Worm (Caenorhabditis elegans) whole organism, young adult: ENCODE results near the gene Y7A5A.8.

Experiments used
- B0035.1 ChIP-seq: sonication (generic microtip); optimal IDR thresholded peaks from 2 replicates; lab custom pipeline; 2016; ENCODE audit warnings: missing genetic modification characterization, mild to moderate bottlenecking, missing compliant biosample characterization, missing genotype, missing genetic modification reagents
- C06A6.2 ChIP-seq: fragments of 200-800 bp; sonication (Bioruptor generic); conservative IDR thresholded peaks from 2 replicates; pipeline ENCODE4 v1.3.6; 2022; ENCODE audit warnings: missing genetic modification characterization, missing compliant biosample characterization
- F23B12.7 ChIP-seq: sonication (generic microtip); optimal IDR thresholded peaks from 2 replicates; lab custom pipeline; 2017; ENCODE audit warnings: missing genetic modification characterization, mild to moderate bottlenecking, missing compliant biosample characterization, antibody characterized with exemption, moderate library complexity; ENCODE audit not compliant: insufficient read depth
- F37B4.10 ChIP-seq: fragments of 200-800 bp; sonication (Bioruptor generic); IDR thresholded peaks from 2 replicates; pipeline ENCODE4 v1.3.6; 2022; ENCODE audit warnings: missing genetic modification characterization, missing compliant biosample characterization
- F39B2.1 ChIP-seq: fragments of 200-800 bp; sonication (Bioruptor generic); IDR thresholded peaks from 2 replicates; pipeline ENCODE4 v1.3.6; 2022; ENCODE audit warnings: missing genetic modification reagents, missing genetic modification characterization, missing compliant biosample characterization
- F52B5.7 ChIP-seq: sonication (generic microtip); optimal IDR thresholded peaks from 2 replicates; lab custom pipeline; 2016; ENCODE audit warnings: mild to moderate bottlenecking, missing genetic modification characterization, missing compliant biosample characterization
- T07F8.4 ChIP-seq: sonication (generic microtip); optimal IDR thresholded peaks from 2 replicates; lab custom pipeline; 2016; ENCODE audit warnings: mild to moderate bottlenecking, missing genetic modification characterization, moderate library complexity, missing compliant biosample characterization
- T26A5.8 ChIP-seq: sonication (generic microtip); optimal IDR thresholded peaks from 2 replicates; lab custom pipeline; 2016; ENCODE audit warnings: missing genetic modification characterization, missing compliant biosample characterization
- Y53F4B.3 ChIP-seq: fragments of 200-800 bp; sonication (Bioruptor generic); IDR thresholded peaks from 2 replicates; pipeline ENCODE4 v1.3.6; 2022; ENCODE audit warnings: missing genetic modification reagents, missing genetic modification characterization, missing compliant biosample characterization
- Y56A3A.18 ChIP-seq: fragments of 200-800 bp; sonication (Bioruptor generic); IDR thresholded peaks from 2 replicates; pipeline ENCODE4 v1.3.6; 2022; ENCODE audit warnings: missing genetic modification reagents, missing genetic modification characterization, missing compliant biosample characterization
- Y67H2A.10 ChIP-seq: fragments of 200-800 bp; sonication (Bioruptor generic); conservative IDR thresholded peaks from 2 replicates; pipeline ENCODE4 v1.3.6; 2022; ENCODE audit warnings: missing genetic modification reagents, missing genetic modification characterization, missing compliant biosample characterization
- Y95B8A.8 ChIP-seq: fragments of 200-800 bp; sonication (Bioruptor generic); IDR thresholded peaks from 2 replicates; pipeline ENCODE4 v1.3.6; 2022; ENCODE audit warnings: missing genetic modification reagents, missing genetic modification characterization, missing compliant biosample characterization
- ZK185.1 ChIP-seq: sonication (generic microtip); optimal IDR thresholded peaks from 2 replicates; lab custom pipeline; 2016; ENCODE audit warnings: mild to moderate bottlenecking, missing genetic modification characterization, missing compliant biosample characterization; ENCODE audit not compliant: poor library complexity, severe bottlenecking
- aptf-2 ChIP-seq: fragments of 200-800 bp; sonication (Bioruptor generic); conservative IDR thresholded peaks from 2 replicates; pipeline ENCODE4 v1.3.6; 2022; ENCODE audit warnings: missing genetic modification reagents, missing genetic modification characterization, missing compliant biosample characterization
- aptf-3 ChIP-seq: fragments of 200-800 bp; sonication (Bioruptor generic); IDR thresholded peaks from 2 replicates; pipeline ENCODE4 v1.3.6; 2022; ENCODE audit warnings: missing genetic modification characterization, missing compliant biosample characterization
- athp-1 ChIP-seq: sonication (generic microtip); optimal IDR thresholded peaks from 2 replicates; lab custom pipeline; 2017; ENCODE audit warnings: mild to moderate bottlenecking, missing genetic modification characterization, missing compliant biosample characterization
- attf-3 ChIP-seq: fragments of 200-800 bp; sonication (Bioruptor generic); conservative IDR thresholded peaks from 2 replicates; pipeline ENCODE4 v1.3.6; 2022; ENCODE audit warnings: missing genetic modification reagents, missing genetic modification characterization, missing compliant biosample characterization
- bed-2 ChIP-seq: fragments of 200-800 bp; sonication (Bioruptor generic); IDR thresholded peaks from 2 replicates; pipeline ENCODE4 v1.3.6; 2022; ENCODE audit warnings: missing genetic modification reagents, missing genetic modification characterization, missing compliant biosample characterization
- cebp-1 ChIP-seq, 2 experiments: fragments of 200-800 bp in 1 of 2; sonication (Bioruptor generic) in 1 of 2; sonication (generic microtip) in 1 of 2; IDR thresholded peaks in 1 of 2; optimal IDR thresholded peaks in 1 of 2; 2 replicates each; pipeline versions ENCODE4 v1.3.6 to Lab custom; 2017 to 2022; ENCODE audit warnings: missing compliant biosample characterization in 2 of 2, missing genetic modification characterization in 2 of 2, mild to moderate bottlenecking in 1 of 2, missing genetic modification reagents in 1 of 2, moderate library complexity in 1 of 2
- ceh-27 ChIP-seq: fragments of 200-800 bp; sonication (Bioruptor generic); optimal IDR thresholded peaks from 2 replicates; lab custom pipeline; 2018; ENCODE audit warnings: mild to moderate bottlenecking, missing genetic modification characterization, moderate library complexity, missing compliant biosample characterization
- ceh-58 ChIP-seq: fragments of 200-800 bp; sonication (Bioruptor generic); IDR thresholded peaks from 2 replicates; pipeline ENCODE4 v1.3.6; 2022; ENCODE audit warnings: missing genetic modification characterization, missing compliant biosample characterization
- ceh-79 ChIP-seq: sonication (generic microtip); optimal IDR thresholded peaks from 2 replicates; lab custom pipeline; 2017; ENCODE audit warnings: mild to moderate bottlenecking, missing genetic modification characterization, missing compliant biosample characterization
- ceh-91 ChIP-seq: fragments of 200-800 bp; sonication (Bioruptor generic); IDR thresholded peaks from 2 replicates; pipeline ENCODE4 v1.3.6; 2022; ENCODE audit warnings: missing genetic modification reagents, missing genetic modification characterization, missing compliant biosample characterization
- die-1 ChIP-seq: sonication (generic microtip); optimal IDR thresholded peaks from 2 replicates; lab custom pipeline; 2016; ENCODE audit warnings: missing genotype, mild to moderate bottlenecking, missing genetic modification characterization, missing compliant biosample characterization
- egl-44 ChIP-seq: fragments of 200-800 bp; sonication (Bioruptor generic); IDR thresholded peaks from 2 replicates; pipeline ENCODE4 v1.3.6; 2022; ENCODE audit warnings: missing genetic modification reagents, missing genetic modification characterization, missing compliant biosample characterization
- egrh-3 ChIP-seq: fragments of 200-800 bp; sonication (Bioruptor generic); IDR thresholded peaks from 2 replicates; pipeline ENCODE4 v1.3.6; 2022; ENCODE audit warnings: missing genetic modification reagents, missing genetic modification characterization, missing compliant biosample characterization
- gei-17 ChIP-seq: fragments of 200-800 bp; sonication (Bioruptor generic); optimal IDR thresholded peaks from 2 replicates; lab custom pipeline; 2018; ENCODE audit warnings: mild to moderate bottlenecking, missing genetic modification characterization, missing compliant biosample characterization
- hlh-12 ChIP-seq: sonication (generic microtip); optimal IDR thresholded peaks from 2 replicates; lab custom pipeline; 2016; ENCODE audit warnings: missing genetic modification characterization, missing compliant biosample characterization
- hrde-1 ChIP-seq: sonication (generic microtip); optimal IDR thresholded peaks from 2 replicates; lab custom pipeline; 2016; ENCODE audit warnings: missing genetic modification characterization, mild to moderate bottlenecking, missing compliant biosample characterization, moderate library complexity, missing genotype, missing genetic modification reagents, borderline replicate concordance
- madf-6 ChIP-seq: fragments of 200-800 bp; sonication (Bioruptor generic); IDR thresholded peaks from 2 replicates; pipeline ENCODE4 v1.3.6; 2022; ENCODE audit warnings: missing genetic modification reagents, missing genetic modification characterization, missing compliant biosample characterization
- nfya-1 ChIP-seq: sonication (generic microtip); optimal IDR thresholded peaks from 2 replicates; lab custom pipeline; 2017; ENCODE audit warnings: antibody characterized with exemption, missing compliant biosample characterization, missing genetic modification characterization, borderline replicate concordance; ENCODE audit not compliant: insufficient read depth
- nhr-120 ChIP-seq: fragments of 200-800 bp; sonication (Bioruptor generic); IDR thresholded peaks from 2 replicates; pipeline ENCODE4 v1.3.6; 2022; ENCODE audit warnings: missing genetic modification characterization, missing compliant biosample characterization
- nhr-27 ChIP-seq: fragments of 200-800 bp; sonication (Bioruptor generic); optimal IDR thresholded peaks from 2 replicates; lab custom pipeline; 2018; ENCODE audit warnings: mild to moderate bottlenecking, missing genetic modification characterization, moderate library complexity, missing compliant biosample characterization
- nhr-80 ChIP-seq: sonication (generic microtip); optimal IDR thresholded peaks from 2 replicates; lab custom pipeline; 2016; ENCODE audit warnings: missing genetic modification characterization, missing compliant biosample characterization
- nhr-90 ChIP-seq: sonication (generic microtip); optimal IDR thresholded peaks from 2 replicates; lab custom pipeline; 2016; ENCODE audit warnings: missing genotype, mild to moderate bottlenecking, missing genetic modification characterization, missing compliant biosample characterization
- snpc-1.1 ChIP-seq: sonication (generic microtip); optimal IDR thresholded peaks from 2 replicates; lab custom pipeline; 2017; ENCODE audit warnings: missing genetic modification characterization, mild to moderate bottlenecking, missing compliant biosample characterization, antibody characterized with exemption, moderate library complexity, missing genotype, missing genetic modification reagents; ENCODE audit not compliant: insufficient read depth
- snpc-1.3 ChIP-seq: sonication (generic microtip); optimal IDR thresholded peaks from 2 replicates; lab custom pipeline; 2017; ENCODE audit warnings: missing genetic modification characterization, mild to moderate bottlenecking, missing compliant biosample characterization, antibody characterized with exemption, moderate library complexity, missing genotype, missing genetic modification reagents; ENCODE audit not compliant: insufficient read depth
- snpc-4 ChIP-seq, 5 experiments: fragments of 150-350 bp in 1 of 5; sonication (generic microtip) in 4 of 5; optimal IDR thresholded peaks; 2 replicates each; lab custom pipeline; 2014 to 2018; ENCODE audit warnings: missing genetic modification characterization in 5 of 5, missing biosample characterization in 3 of 5, antibody characterized with exemption in 2 of 5, mild to moderate bottlenecking in 2 of 5, missing compliant biosample characterization in 2 of 5, missing genotype in 2 of 5, moderate library complexity in 2 of 5, missing genetic modification reagents in 1 of 5
- ztf-18 ChIP-seq: sonication (generic microtip); optimal IDR thresholded peaks from 2 replicates; lab custom pipeline; 2016; ENCODE audit warnings: missing genotype, mild to moderate bottlenecking, missing genetic modification characterization, missing compliant biosample characterization
- ztf-25 ChIP-seq: fragments of 200-800 bp; sonication (Bioruptor generic); IDR thresholded peaks from 2 replicates; pipeline ENCODE4 v1.3.6; 2022; ENCODE audit warnings: missing genetic modification reagents, missing genetic modification characterization, missing compliant biosample characterization
- ztf-26 ChIP-seq: sonication (generic microtip); optimal IDR thresholded peaks from 2 replicates; lab custom pipeline; 2017; ENCODE audit warnings: missing genetic modification characterization, missing compliant biosample characterization

Gene Y7A5A.8

DNA sequence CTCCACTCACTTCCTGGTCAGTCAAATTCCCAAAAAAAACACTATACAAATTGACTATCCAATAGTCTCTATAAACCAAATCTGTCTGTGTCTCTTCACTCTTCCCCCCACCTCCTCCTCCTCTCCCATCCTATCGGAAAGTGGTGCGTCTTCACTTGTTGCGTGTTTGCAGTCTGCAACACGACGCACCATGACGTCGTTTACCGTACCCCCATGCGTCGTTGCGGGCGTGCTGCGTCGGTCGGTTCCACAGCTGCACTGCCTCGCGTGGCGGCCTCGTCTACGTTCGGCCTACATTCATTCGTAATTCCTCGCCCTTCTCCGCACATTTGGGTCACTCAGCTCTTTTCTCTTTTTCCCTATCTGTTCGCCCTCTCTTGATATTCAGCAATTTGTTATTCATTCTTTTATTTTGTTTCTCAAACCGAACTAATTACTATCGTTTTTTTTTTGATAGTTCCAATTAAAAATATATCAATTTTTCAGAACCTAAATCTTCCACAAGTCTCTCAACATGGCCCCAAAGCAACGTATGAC lies 18.9 kb downstream of the Y7A5A.8 start, which contains the start of gene serp-1.1 (continued):
- TF ChIP-seq madf-6 (GFP tag; lab: Robert Waterston, UW) = no peak; the same call in 1 of the 2 replicates
- TF ChIP-seq nhr-27 = peak; percentile 70
- no peak for TF ChIP-seq T26A5.8
- peak; percentile 94 for TF ChIP-seq egrh-3 (GFP tag; lab: Robert Waterston, UW)
- TF ChIP-seq Y95B8A.8 (GFP tag; lab: Robert Waterston, UW) = peak; percentile 87
- peak; percentile 83 for TF ChIP-seq attf-3
- no peak for TF ChIP-seq Y53F4B.3 (GFP tag; lab: Robert Waterston, UW)
- TF ChIP-seq nhr-90 (tag; lab: Kevin White, UChicago) = peak; percentile 98
- TF ChIP-seq gei-17 (GFP tag; lab: Kevin White, UChicago) = peak; percentile 90
- TF ChIP-seq hlh-12 (tag; lab: Kevin White, UChicago) = no peak
- TF ChIP-seq nhr-80 (tag; lab: Kevin White, UChicago) = peak; percentile 100
- no peak for TF ChIP-seq nfya-1 (tag; lab: Kevin White, UChicago)
- 0 out of 2 replicates have a peak, but pooled peaks have one; percentile 29 for TF ChIP-seq aptf-3
- peak; percentile 40 for TF ChIP-seq T07F8.4
- peak; percentile 75 for TF ChIP-seq die-1
- peak; percentile 81 for TF ChIP-seq F52B5.7
- TF ChIP-seq bed-2 (GFP tag; lab: Robert Waterston, UW) = peak; percentile 87; the same call in 1 of the 2 replicates
- TF ChIP-seq F23B12.7 (tag; lab: Kevin White, UChicago) = peak; percentile 71
- peak; percentile 85 for TF ChIP-seq athp-1 (tag; lab: Kevin White, UChicago)
- no peak; the same call in none of the 2 replicates for TF ChIP-seq cebp-1 (GFP tag; IDR thresholded peaks at IDR 0.05; lab: Robert Waterston, UW)
- TF ChIP-seq cebp-1 (tag; optimal IDR thresholded peaks at IDR 0.05; lab: Kevin White, UChicago) = peak; percentile 95
- no peak for TF ChIP-seq snpc-1.3 (tag; lab: Kevin White, UChicago)
- TF ChIP-seq ztf-18 (tag; lab: Kevin White, UChicago) = peak; percentile 85
- TF ChIP-seq ceh-79 (tag; lab: Kevin White, UChicago) = no peak
- TF ChIP-seq ZK185.1 (tag; lab: Kevin White, UChicago) = peak; percentile 92
- peak; percentile 53; the same call in 1 of the 2 replicates for TF ChIP-seq Y67H2A.10 (GFP tag; lab: Robert Waterston, UW)
- TF ChIP-seq C06A6.2 (GFP tag; lab: Robert Waterston, UW) = peak; percentile 95
- TF ChIP-seq ztf-26 (tag; lab: Kevin White, UChicago) = peak; percentile 97
- peak; percentile 94 for TF ChIP-seq Y56A3A.18
- TF ChIP-seq ceh-91 = 0 out of 2 replicates have a peak, but pooled peaks have one; percentile 35
- peak; percentile 96 for TF ChIP-seq egl-44 (GFP tag; lab: Robert Waterston, UW)
- no peak for TF ChIP-seq hrde-1 (tag; lab: Kevin White, UChicago)
- no peak for TF ChIP-seq ztf-25 (GFP tag; lab: Robert Waterston, UW)
- peak; percentile 89 for TF ChIP-seq B0035.1
- 0 out of 2 replicates have a peak, but pooled peaks have one; percentile 46 for TF ChIP-seq F39B2.1
- 0 out of 2 replicates have a peak, but pooled peaks have one; percentile 58 for TF ChIP-seq F37B4.10
- peak; percentile 36 for TF ChIP-seq snpc-1.1 (tag; lab: Kevin White, UChicago)
- peak; percentile 99 for TF ChIP-seq ceh-27 (GFP tag; lab: Kevin White, UChicago)
- no peak for TF ChIP-seq ceh-58 (GFP tag; lab: Robert Waterston, UW)
- peak; percentile 64; the same call in 1 of the 2 replicates for TF ChIP-seq aptf-2
- peak; percentile 90; the same call in 1 of the 2 replicates for TF ChIP-seq nhr-120 (GFP tag; lab: Robert Waterston, UW)
- peak; percentile 73 for TF ChIP-seq snpc-4 (GFP tag; optimal IDR thresholded peaks at IDR 0.05; lab: Kevin White, UChicago)
- peak; percentile 83 to 91 (median 88) for TF ChIP-seq snpc-4 (tag; optimal IDR thresholded peaks at IDR 0.05; lab: Kevin White, UChicago)
